Fruit fly (Drosophila melanogaster): ENCODE measurements around the gene Reph.
A peak's percentile ranks its signal among the peaks of the same experiment; 100 is the strongest.

The Reph gene

DNA sequence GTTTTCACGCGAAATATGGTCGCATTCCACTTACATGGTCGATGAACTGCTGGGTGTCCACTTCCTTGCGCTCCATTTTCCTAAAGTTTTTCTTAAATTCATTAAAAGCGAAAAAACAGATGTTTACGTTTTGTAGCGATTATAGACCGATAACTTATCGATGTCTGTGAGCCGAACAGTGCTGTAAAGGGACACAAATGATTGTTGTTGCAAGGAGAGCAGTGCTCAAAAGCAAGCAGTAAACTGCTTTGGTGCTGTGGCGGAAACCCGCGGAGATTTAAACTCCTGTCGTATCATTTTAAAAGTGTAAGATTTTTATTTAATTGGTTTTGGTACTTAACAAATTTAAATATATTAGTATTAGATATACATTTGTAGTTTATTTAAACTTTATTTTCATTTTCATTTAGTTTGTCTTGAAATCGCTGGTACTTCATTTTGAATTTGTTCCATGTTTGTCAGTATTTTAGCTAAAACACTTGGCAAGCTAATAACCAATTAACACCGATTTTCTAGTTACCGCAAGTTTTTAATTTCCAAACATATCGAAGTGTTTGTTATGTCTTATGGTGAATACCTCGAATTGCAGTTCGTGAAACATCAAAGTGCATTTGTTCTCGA is 10.0 kb downstream of the Reph start, which contains the start of gene CG3407 (continued):
- TF ChIP-seq dmrt11E (tag; optimal IDR thresholded peaks at IDR 0.05) (peak; percentile 9), CG6854 (GFP tag; optimal IDR thresholded peaks at IDR 0.05) (no peak), disco-r (GFP tag; optimal IDR thresholded peaks at IDR 0.05) (no peak), CG13296 (GFP tag; optimal IDR thresholded peaks at IDR 0.05) (no peak), Jarid2 (GFP tag; optimal IDR thresholded peaks at IDR 0.05) (no peak), Dp (GFP tag; optimal IDR thresholded peaks at IDR 0.05) (peak; percentile 99), CG10267 (tag; optimal IDR thresholded peaks at IDR 0.05) (peak; percentile 99), chif (GFP tag; optimal IDR thresholded peaks at IDR 0.05) (peak; percentile 51 to 66), zen2 (GFP tag; IDR thresholded peaks at IDR 0.05; ENCODE audit: partially characterized antibody) (no peak; the same call in 2 of the 3 replicates), CG11560 (tag; IDR thresholded peaks at IDR 0.05) (no peak; the same call in 2 of the 3 replicates), CG5953 (GFP tag; IDR thresholded peaks at IDR 0.05) (no peak), jumu (GFP tag; optimal IDR thresholded peaks at IDR 0.05) (peak; percentile 56), B-H1 (GFP tag; IDR thresholded peaks at IDR 0.05) (no peak), Ets97D (GFP tag; optimal IDR thresholded peaks at IDR 0.05) (peak; percentile 83), CG32772 (GFP tag; IDR thresholded peaks at IDR 0.05) (no peak), sug (tag; optimal IDR thresholded peaks at IDR 0.05) (no peak), CG1529 (GFP tag; optimal IDR thresholded peaks at IDR 0.05) (no peak), CG13894 (tag; optimal IDR thresholded peaks at IDR 0.05) (no peak), fru (optimal IDR thresholded peaks at IDR 0.05) (no peak), Six4 (GFP tag; optimal IDR thresholded peaks at IDR 0.05) (no peak), Side (GFP tag; optimal IDR thresholded peaks at IDR 0.05) (peak; percentile 22), CG8359 (GFP tag; optimal IDR thresholded peaks at IDR 0.05; ENCODE audit: borderline replicate concordance) (no peak), tio (GFP tag; optimal IDR thresholded peaks at IDR 0.05) (no peak), ken (GFP tag; IDR thresholded peaks at IDR 0.05) (peak; percentile 60; the same call in 1 of the 3 replicates), chinmo (GFP tag; IDR thresholded peaks at IDR 0.05; ENCODE audit: partially characterized antibody) (peak; percentile 68; the same call in 1 of the 4 replicates), Meics (GFP tag; optimal IDR thresholded peaks at IDR 0.05) (no peak), CG30020 (tag; optimal IDR thresholded peaks at IDR 0.05) (no peak), Stat92E (GFP tag; optimal IDR thresholded peaks at IDR 0.05) (peak in 1 of 3 experiments; percentile 47), CG12155 (GFP tag; optimal IDR thresholded peaks at IDR 0.05) (peak; percentile 46), CG10147 (GFP tag; optimal IDR thresholded peaks at IDR 0.05) (no peak), CG10274 (GFP tag; optimal IDR thresholded peaks at IDR 0.05) (no peak), PHDP (tag; optimal IDR thresholded peaks at IDR 0.05) (no peak), dpn (GFP tag; optimal IDR thresholded peaks at IDR 0.05) (peak; percentile 47 to 54), insv (GFP tag; optimal IDR thresholded peaks at IDR 0.05) (no peak), pzg (GFP tag; optimal IDR thresholded peaks at IDR 0.05) (peak; percentile 85), CG5245 (GFP tag; optimal IDR thresholded peaks at IDR 0.05) (no peak), maf-S (GFP tag; optimal IDR thresholded peaks at IDR 0.05) (peak; percentile 56), CG42726 (GFP tag; IDR thresholded peaks at IDR 0.05; ENCODE audit: partially characterized antibody) (peak; percentile 57), dysf (GFP tag; IDR thresholded peaks at IDR 0.05) (0 out of 3 replicates have a peak, but pooled peaks have one; percentile 19), CG2712 (tag; optimal IDR thresholded peaks at IDR 0.05) (peak; percentile 33), CG18476 (GFP tag; optimal IDR thresholded peaks at IDR 0.05) (no peak), CG17568 (GFP tag; optimal IDR thresholded peaks at IDR 0.05) (no peak), toy (GFP tag; IDR thresholded peaks at IDR 0.05) (no peak), B-H2 (GFP tag; optimal IDR thresholded peaks at IDR 0.05) (peak; percentile 54), Abd-B (GFP tag; optimal IDR thresholded peaks at IDR 0.05) (no peak), inv (GFP tag; IDR thresholded peaks at IDR 0.05; ENCODE audit: partially characterized antibody) (peak; percentile 56), CG3838 (GFP tag; optimal IDR thresholded peaks at IDR 0.05) (no peak), CG8281 (tag; optimal IDR thresholded peaks at IDR 0.05) (no peak), CG14860 (GFP tag; IDR thresholded peaks at IDR 0.05; ENCODE audit: partially characterized antibody) (peak; percentile 16; the same call in 1 of the 3 replicates)
